Worm (Caenorhabditis elegans): ENCODE data around the gene T21C9.6.

ce11 chrV:10564830-10565365 is 16.8 kb upstream of the T21C9.6 start, which contains the start of gene cat-4:
- TF ChIP-seq F39B2.1 (GFP tag; IDR thresholded peaks at IDR 0.05) (no peak), akir-1 (GFP tag; optimal IDR thresholded peaks at IDR 0.05) (no peak), snpc-3.4 (tag; optimal IDR thresholded peaks at IDR 0.05) (no peak), dpl-1 (GFP tag; optimal IDR thresholded peaks at IDR 0.05) (no peak), ceh-40 (GFP tag; IDR thresholded peaks at IDR 0.05) (no peak), ztf-25 (GFP tag; IDR thresholded peaks at IDR 0.05) (no peak), F10E7.11 (tag; optimal IDR thresholded peaks at IDR 0.05) (no peak), athp-1 (tag; optimal IDR thresholded peaks at IDR 0.05) (no peak), let-607 (tag; optimal IDR thresholded peaks at IDR 0.05) (no peak), nhr-179 (tag; optimal IDR thresholded peaks at IDR 0.05) (no peak), madf-3 (GFP tag; IDR thresholded peaks at IDR 0.05) (no peak)
